Worm (Caenorhabditis elegans) whole organism, L1 larva: ENCODE data around the gene msp-32.

Experiments
- elt-2 ChIP-seq: sonication (generic microtip); optimal IDR thresholded peaks from 2 replicates; lab custom pipeline; 2016; ENCODE audit warnings: missing genetic modification characterization, mild to moderate bottlenecking, inconsistent platforms, missing compliant biosample characterization, missing genetic modification reagents
- lsy-2 ChIP-seq, 2 experiments: fragments of 150-350 bp; optimal IDR thresholded peaks; 2 replicates each; lab custom pipeline; 2014; ENCODE audit warnings: missing biosample characterization in 2 of 2, missing genetic modification characterization in 2 of 2
- nhr-76 ChIP-seq: sonication (generic microtip); optimal IDR thresholded peaks from 2 replicates; lab custom pipeline; 2017; ENCODE audit warnings: missing biosample characterization, missing genetic modification characterization
- pag-3 ChIP-seq: sonication (generic microtip); optimal IDR thresholded peaks from 2 replicates; lab custom pipeline; 2017; ENCODE audit warnings: missing genetic modification characterization, mild to moderate bottlenecking, missing compliant biosample characterization, antibody characterized with exemption, borderline replicate concordance; ENCODE audit not compliant: insufficient read depth
- snpc-4 ChIP-seq: fragments of 150-350 bp; optimal IDR thresholded peaks from 2 replicates; lab custom pipeline; 2014; ENCODE audit warnings: missing biosample characterization, missing genetic modification characterization
- sptf-1 ChIP-seq: fragments of 150-350 bp; optimal IDR thresholded peaks from 2 replicates; lab custom pipeline; 2014; ENCODE audit warnings: missing biosample characterization, missing genetic modification characterization
- unc-62 ChIP-seq: fragments of 150-350 bp; optimal IDR thresholded peaks from 2 replicates; lab custom pipeline; 2014; ENCODE audit warnings: missing biosample characterization, missing genetic modification reagents, missing genetic modification characterization
- zag-1 ChIP-seq: fragments of 150-350 bp; optimal IDR thresholded peaks from 2 replicates; lab custom pipeline; 2014; ENCODE audit warnings: missing biosample characterization, missing genetic modification characterization
- ztf-11 ChIP-seq, 2 experiments: sonication (generic microtip); optimal IDR thresholded peaks; 2 replicates each; lab custom pipeline; 2016 to 2017; ENCODE audit warnings: missing genetic modification characterization in 2 of 2, missing biosample characterization in 1 of 2, missing compliant biosample characterization in 1 of 2

DNA sequence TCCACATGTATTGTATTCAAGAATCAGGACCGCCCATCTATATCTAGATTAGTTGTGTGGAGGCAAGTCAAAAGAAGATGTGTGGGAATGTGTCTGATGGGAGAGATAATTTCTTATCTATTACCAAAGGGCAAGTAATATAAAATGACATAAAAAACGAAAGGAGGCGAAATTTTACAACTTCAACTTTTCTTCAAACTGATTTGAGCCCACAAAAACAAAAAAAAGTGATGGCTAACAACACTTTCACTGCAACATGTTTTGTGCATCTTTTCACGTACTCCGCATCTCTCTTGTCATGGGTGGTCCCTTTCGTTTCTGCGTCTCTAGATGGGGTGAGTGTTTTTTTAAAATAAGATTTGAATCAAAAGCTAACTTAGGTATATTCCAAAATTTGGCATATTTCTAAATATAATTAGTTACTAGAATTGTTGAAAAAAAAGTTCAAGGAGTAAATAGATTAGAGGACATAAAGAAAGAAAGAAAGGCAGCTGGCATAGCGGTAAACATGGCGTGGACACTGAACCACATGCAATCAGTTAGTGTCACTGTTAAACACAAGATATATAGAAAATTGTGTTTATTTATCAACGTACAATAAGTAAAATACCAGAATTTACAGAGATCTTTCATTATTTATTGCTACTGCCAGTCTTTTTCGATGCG is 43.0 kb downstream of the msp-32 start, which contains the start of gene ZK546.19:
- peak in 1 of 2 experiments; percentile 15 for TF ChIP-seq lsy-2 (tag; optimal IDR thresholded peaks at IDR 0.05; lab: Kevin White, UChicago)
- no peak for TF ChIP-seq pag-3 (tag; lab: Kevin White, UChicago)
- TF ChIP-seq nhr-76 (tag; lab: Kevin White, UChicago) = no peak
- TF ChIP-seq snpc-4 = no peak
- TF ChIP-seq ztf-11 (tag; optimal IDR thresholded peaks at IDR 0.05; lab: Kevin White, UChicago) = no peak
- TF ChIP-seq unc-62 (GFP tag; lab: Kevin White, UChicago) = no peak
- TF ChIP-seq sptf-1 (tag; lab: Kevin White, UChicago) = no peak
- TF ChIP-seq zag-1 = no peak
- TF ChIP-seq elt-2 = peak; percentile 39
